Worm (Caenorhabditis elegans) whole organism, L1 larva: ENCODE results near the gene zhit-1.

Source experiments
- C04F5.9 ChIP-seq: sonication (generic microtip); optimal IDR thresholded peaks from 2 replicates; lab custom pipeline; 2016; ENCODE audit warnings: missing genetic modification characterization, missing compliant biosample characterization
- C16A3.4 ChIP-seq: fragments of 150-350 bp; optimal IDR thresholded peaks from 2 replicates; lab custom pipeline; 2014; ENCODE audit warnings: missing biosample characterization, missing genetic modification characterization
- F16B12.6 ChIP-seq: fragments of 150-350 bp; optimal IDR thresholded peaks from 2 replicates; lab custom pipeline; 2014; ENCODE audit warnings: missing biosample characterization, missing genetic modification characterization
- aly-2 ChIP-seq: fragments of 150-350 bp; optimal IDR thresholded peaks from 2 replicates; lab custom pipeline; 2014; ENCODE audit warnings: missing biosample characterization, missing genetic modification characterization
- ama-1 ChIP-seq: fragments of 150-350 bp; optimal IDR thresholded peaks from 2 replicates; lab custom pipeline; 2014
- blmp-1 ChIP-seq: fragments of 150-350 bp; optimal IDR thresholded peaks from 2 replicates; lab custom pipeline; 2014; ENCODE audit warnings: missing biosample characterization, missing genetic modification characterization
- ceh-63 ChIP-seq: fragments of 200-800 bp; sonication (Bioruptor generic); optimal IDR thresholded peaks from 2 replicates; lab custom pipeline; 2018; ENCODE audit warnings: mild to moderate bottlenecking, missing genetic modification characterization, missing compliant biosample characterization
- ceh-8 ChIP-seq: fragments of 200-800 bp; sonication (Bioruptor generic); optimal IDR thresholded peaks from 2 replicates; lab custom pipeline; 2018; ENCODE audit warnings: mild to moderate bottlenecking, missing genetic modification characterization, moderate library complexity, missing compliant biosample characterization
- ceh-82 ChIP-seq, 3 experiments: fragments of 150-350 bp in 1 of 3; sonication (generic microtip) in 2 of 3; optimal IDR thresholded peaks; 2 replicates each; lab custom pipeline; 2014 to 2017; ENCODE audit warnings: missing biosample characterization in 3 of 3, missing genetic modification characterization in 3 of 3
- ces-1 ChIP-seq: fragments of 150-350 bp; optimal IDR thresholded peaks from 2 replicates; lab custom pipeline; 2014; ENCODE audit warnings: missing biosample characterization, missing genetic modification reagents, missing genetic modification characterization
- dpl-1 ChIP-seq, 3 experiments: fragments of 150-350 bp in 2 of 3; sonication (generic microtip) in 1 of 3; optimal IDR thresholded peaks; 2 replicates each; lab custom pipeline; 2014 to 2017; ENCODE audit warnings: missing biosample characterization in 3 of 3, missing genetic modification characterization in 3 of 3, missing genetic modification reagents in 3 of 3
- dsc-1 ChIP-seq: sonication (generic microtip); optimal IDR thresholded peaks from 2 replicates; lab custom pipeline; 2016; ENCODE audit warnings: mild to moderate bottlenecking, missing genetic modification characterization, missing compliant biosample characterization
- efl-1 ChIP-seq, 4 experiments: fragments of 150-350 bp; optimal IDR thresholded peaks in 3 of 4; peaks in 1 of 4; 1 replicate in 1 of 4; 2 replicates in 3 of 4; lab custom pipeline; 2014; ENCODE audit warnings: missing biosample characterization in 2 of 4, missing genetic modification characterization in 2 of 4, missing genetic modification reagents in 2 of 4
- egl-27 ChIP-seq, 2 experiments: fragments of 150-350 bp in 1 of 2; sonication (generic microtip); optimal IDR thresholded peaks; 3 replicates each; lab custom pipeline; 2017 to 2018; ENCODE audit warnings: missing biosample characterization in 2 of 2, missing genetic modification characterization in 2 of 2, missing genetic modification reagents in 2 of 2
- elt-2 ChIP-seq: sonication (generic microtip); optimal IDR thresholded peaks from 2 replicates; lab custom pipeline; 2016; ENCODE audit warnings: missing genetic modification characterization, mild to moderate bottlenecking, inconsistent platforms, missing compliant biosample characterization, missing genetic modification reagents
- ets-5 ChIP-seq: fragments of 200-800 bp; sonication (Bioruptor generic); IDR thresholded peaks from 2 replicates; pipeline ENCODE4 v1.3.6; 2022; ENCODE audit warnings: missing genetic modification characterization, missing compliant biosample characterization
- fkh-10 ChIP-seq: sonication (generic microtip); optimal IDR thresholded peaks from 2 replicates; lab custom pipeline; 2017; ENCODE audit warnings: missing biosample characterization, missing genetic modification reagents, missing genetic modification characterization
- hlh-17 ChIP-seq: fragments of 200-800 bp; sonication (Bioruptor generic); optimal IDR thresholded peaks from 2 replicates; lab custom pipeline; 2018; ENCODE audit warnings: missing genetic modification characterization, mild to moderate bottlenecking, missing compliant biosample characterization, moderate library complexity, borderline replicate concordance
- hpl-2 ChIP-seq: fragments of 150-350 bp; optimal IDR thresholded peaks from 2 replicates; lab custom pipeline; 2014; ENCODE audit warnings: missing biosample characterization, missing genetic modification reagents, missing genetic modification characterization
- isw-1 ChIP-seq: fragments of 200-800 bp; sonication (Bioruptor generic); IDR thresholded peaks from 2 replicates; pipeline ENCODE4 v1.3.6; 2022; ENCODE audit warnings: missing genetic modification characterization, missing compliant biosample characterization
- lin-15B ChIP-seq: fragments of 150-350 bp; sonication (generic microtip); optimal IDR thresholded peaks from 3 replicates; lab custom pipeline; 2014; ENCODE audit warnings: missing biosample characterization, missing genetic modification characterization
- lin-39 ChIP-seq: fragments of 150-350 bp; optimal IDR thresholded peaks from 2 replicates; lab custom pipeline; 2014; ENCODE audit warnings: missing biosample characterization, missing genetic modification reagents, missing genetic modification characterization
- lir-3 ChIP-seq: sonication (generic microtip); optimal IDR thresholded peaks from 2 replicates; lab custom pipeline; 2016; ENCODE audit warnings: mild to moderate bottlenecking, missing genetic modification characterization, moderate library complexity, missing compliant biosample characterization; ENCODE audit not compliant: poor library complexity
- mef-2 ChIP-seq: fragments of 150-350 bp; optimal IDR thresholded peaks from 2 replicates; lab custom pipeline; 2014; ENCODE audit warnings: missing biosample characterization, missing genetic modification characterization
- nhr-11 ChIP-seq: fragments of 150-350 bp; optimal IDR thresholded peaks from 2 replicates; lab custom pipeline; 2014; ENCODE audit warnings: missing biosample characterization, missing genetic modification characterization
- nhr-12 ChIP-seq: sonication (generic microtip); optimal IDR thresholded peaks from 2 replicates; lab custom pipeline; 2017; ENCODE audit warnings: missing biosample characterization, missing genetic modification characterization
- nhr-237 ChIP-seq: fragments of 150-350 bp; optimal IDR thresholded peaks from 2 replicates; lab custom pipeline; 2014; ENCODE audit warnings: missing biosample characterization, missing genetic modification characterization
- nhr-28 ChIP-seq: fragments of 150-350 bp; optimal IDR thresholded peaks from 2 replicates; lab custom pipeline; 2014; ENCODE audit warnings: missing biosample characterization, missing genetic modification characterization
- nhr-71 ChIP-seq: sonication (generic microtip); optimal IDR thresholded peaks from 2 replicates; lab custom pipeline; 2016; ENCODE audit warnings: mild to moderate bottlenecking, missing genetic modification characterization, moderate library complexity, missing compliant biosample characterization
- nhr-85 ChIP-seq: sonication (generic microtip); peaks from one replicate; lab custom pipeline; 2016; ENCODE audit warnings: missing genetic modification characterization, inconsistent platforms, missing compliant biosample characterization
- pag-3 ChIP-seq: sonication (generic microtip); optimal IDR thresholded peaks from 2 replicates; lab custom pipeline; 2017; ENCODE audit warnings: missing genetic modification characterization, mild to moderate bottlenecking, missing compliant biosample characterization, antibody characterized with exemption, borderline replicate concordance; ENCODE audit not compliant: insufficient read depth
- pax-3 ChIP-seq: fragments of 200-800 bp; sonication (Bioruptor generic); optimal IDR thresholded peaks from 2 replicates; lab custom pipeline; 2018; ENCODE audit warnings: mild to moderate bottlenecking, missing genetic modification characterization, moderate library complexity, missing compliant biosample characterization
- rnt-1 ChIP-seq: sonication (generic microtip); optimal IDR thresholded peaks from 2 replicates; lab custom pipeline; 2016; ENCODE audit warnings: mild to moderate bottlenecking, missing genetic modification characterization, moderate library complexity, missing compliant biosample characterization
- snpc-4 ChIP-seq: fragments of 150-350 bp; optimal IDR thresholded peaks from 2 replicates; lab custom pipeline; 2014; ENCODE audit warnings: missing biosample characterization, missing genetic modification characterization
- sptf-1 ChIP-seq: fragments of 150-350 bp; optimal IDR thresholded peaks from 2 replicates; lab custom pipeline; 2014; ENCODE audit warnings: missing biosample characterization, missing genetic modification characterization
- sup-37 ChIP-seq: fragments of 200-800 bp; sonication (Bioruptor generic); optimal IDR thresholded peaks from 2 replicates; lab custom pipeline; 2018; ENCODE audit warnings: mild to moderate bottlenecking, missing genetic modification characterization, missing compliant biosample characterization
- tlp-1 ChIP-seq: fragments of 150-350 bp; optimal IDR thresholded peaks from 2 replicates; lab custom pipeline; 2014; ENCODE audit warnings: missing biosample characterization, missing genetic modification characterization
- unc-130 ChIP-seq: fragments of 150-350 bp; optimal IDR thresholded peaks from 2 replicates; lab custom pipeline; 2017; ENCODE audit warnings: missing biosample characterization, missing genetic modification characterization, inconsistent platforms
- unc-86 ChIP-seq: sonication (generic microtip); optimal IDR thresholded peaks from 2 replicates; lab custom pipeline; 2016; ENCODE audit warnings: missing genetic modification characterization, missing compliant biosample characterization
- xbp-1 ChIP-seq: sonication (generic microtip); optimal IDR thresholded peaks from 2 replicates; lab custom pipeline; 2016; ENCODE audit warnings: missing genetic modification characterization, missing compliant biosample characterization
- zag-1 ChIP-seq: fragments of 150-350 bp; optimal IDR thresholded peaks from 2 replicates; lab custom pipeline; 2014; ENCODE audit warnings: missing biosample characterization, missing genetic modification characterization
- ztf-4 ChIP-seq: fragments of 150-350 bp; optimal IDR thresholded peaks from 2 replicates; lab custom pipeline; 2014; ENCODE audit warnings: missing biosample characterization, missing genetic modification characterization

Gene zhit-1

DNA sequence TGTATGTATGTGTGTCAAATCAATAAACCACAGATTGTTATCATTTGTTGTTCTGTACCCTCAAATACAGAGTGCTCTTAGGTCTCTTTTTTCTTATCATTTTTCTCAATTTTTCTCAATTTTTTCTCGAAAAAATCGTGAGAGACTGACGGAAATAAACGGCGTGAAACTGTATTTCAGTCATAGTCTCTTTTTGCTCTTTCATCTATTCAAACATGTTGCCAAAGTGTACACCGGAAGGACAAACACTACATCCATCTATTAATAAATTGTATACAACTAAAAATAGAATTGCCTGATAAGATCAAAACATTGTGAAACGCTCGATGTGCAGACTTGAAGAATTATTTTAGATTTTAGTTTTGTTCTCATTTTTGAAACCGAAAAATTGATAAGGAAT is 38.1 kb upstream of the zhit-1 start:
- no peak for TF ChIP-seq ceh-82 (tag; optimal IDR thresholded peaks at IDR 0.05; lab: Kevin White, UChicago)
- TF ChIP-seq isw-1 (GFP tag; lab: Robert Waterston, UW), result no peak
- no peak for TF ChIP-seq ceh-63 (GFP tag; lab: Kevin White, UChicago)
- peak; percentile 57 for TF ChIP-seq elt-2 (tag; lab: Kevin White, UChicago)
- TF ChIP-seq tlp-1, result no peak
- TF ChIP-seq nhr-85 (tag; lab: Kevin White, UChicago), result no peak
- no peak for TF ChIP-seq ztf-4 (tag; lab: Kevin White, UChicago)
- TF ChIP-seq lir-3, result no peak
- no peak for TF ChIP-seq egl-27 (tag; optimal IDR thresholded peaks at IDR 0.05; lab: Kevin White, UChicago)
- TF ChIP-seq F16B12.6, result no peak
- TF ChIP-seq rnt-1, result no peak
- no peak for TF ChIP-seq xbp-1 (tag; lab: Kevin White, UChicago)
- no peak for TF ChIP-seq efl-1 (optimal IDR thresholded peaks at IDR 0.05; lab: Kevin White, UChicago)
- peak in 1 of 2 experiments; percentile 80 for TF ChIP-seq efl-1 (GFP tag; optimal IDR thresholded peaks at IDR 0.05 in 1 of 2; lab: Kevin White, UChicago)
- TF ChIP-seq, all 84 proteins: peak for 2

DNA sequence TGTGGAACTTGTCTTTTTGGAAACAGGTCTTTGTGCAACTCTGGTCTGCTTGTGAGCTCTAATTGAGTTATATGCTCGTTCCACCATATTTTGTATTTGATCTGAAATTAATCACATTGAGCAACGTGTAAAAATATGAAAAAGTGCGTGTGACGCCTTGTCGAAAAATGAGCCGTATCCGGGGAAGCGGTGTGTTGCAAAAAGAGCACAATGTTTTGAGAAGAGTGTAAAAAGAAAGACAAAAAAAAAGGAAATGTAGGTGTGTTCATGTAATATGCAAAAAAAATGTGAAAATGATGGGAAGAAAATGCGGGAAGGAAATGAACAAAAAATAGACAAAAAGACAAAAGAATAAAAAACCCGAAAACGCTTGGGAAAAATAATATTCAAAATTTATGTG is 34.4 kb upstream of the zhit-1 start, which contains the start of gene acy-4:
acy-4 (minus strand) TSS at position 101 of the 400 bp plus-strand sequence.
- TF ChIP-seq ets-5 (GFP tag; lab: Robert Waterston, UW) (no peak), sptf-1 (tag; lab: Kevin White, UChicago) (no peak), pag-3 (tag; lab: Kevin White, UChicago) (no peak), F16B12.6 (no peak), sup-37 (GFP tag; lab: Kevin White, UChicago) (no peak), fkh-10 (no peak), snpc-4 (tag; lab: Kevin White, UChicago) (no peak)

DNA sequence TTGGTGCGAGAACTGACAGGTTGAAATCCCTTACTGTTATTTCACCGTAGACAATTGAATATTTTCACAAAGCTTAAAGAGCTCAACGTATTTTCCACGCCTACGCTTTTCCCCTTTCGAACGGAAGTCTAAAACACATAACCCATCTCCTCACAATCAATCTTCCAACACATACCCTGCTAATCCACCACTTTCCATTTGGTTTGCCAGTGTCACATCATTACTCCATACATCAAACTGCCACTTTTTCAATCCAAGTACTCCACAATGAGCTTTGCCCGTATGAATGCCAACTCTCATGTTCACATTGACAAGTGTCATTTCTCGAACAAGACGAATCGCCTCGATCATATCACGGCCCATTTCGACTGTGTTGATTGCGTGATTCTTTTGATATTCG is 31.7 kb upstream of the zhit-1 start:
- no peak for TF ChIP-seq ztf-4 (tag; lab: Kevin White, UChicago)
- no peak for TF ChIP-seq nhr-12
- no peak for TF ChIP-seq hlh-17 (GFP tag; lab: Kevin White, UChicago)
- no peak for TF ChIP-seq hpl-2 (GFP tag; lab: Kevin White, UChicago)
- no peak for TF ChIP-seq nhr-71 (tag; lab: Kevin White, UChicago)
- TF ChIP-seq lin-15B, result no peak

DNA sequence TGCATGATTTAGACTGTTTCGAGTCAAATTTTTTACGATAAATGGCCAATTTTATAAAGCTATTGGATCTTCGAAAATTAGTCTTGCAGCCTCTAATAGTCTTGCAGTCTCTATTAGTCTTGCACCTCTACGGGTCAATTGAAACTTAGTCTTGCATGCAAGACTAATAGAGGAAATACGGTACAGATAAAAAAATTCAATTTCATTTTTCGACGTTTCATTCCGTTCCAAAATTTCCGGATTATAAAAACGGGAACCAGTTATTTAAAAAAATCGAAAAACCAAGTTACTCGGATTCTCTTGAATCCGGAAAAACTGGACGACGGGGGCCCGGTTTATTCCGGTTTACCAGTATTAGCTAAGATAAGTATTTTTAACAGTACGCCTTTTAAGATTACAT is 25.0 kb upstream of the zhit-1 start, which contains the start of gene M03E7.1:
M03E7.1 (plus strand) TSS at position 301 of the 400 bp plus-strand sequence.
- TF ChIP-seq dsc-1 (tag; lab: Kevin White, UChicago) (no peak), blmp-1 (tag; lab: Kevin White, UChicago) (no peak), C04F5.9 (tag; lab: Kevin White, UChicago) (no peak), dpl-1 (GFP tag; optimal IDR thresholded peaks at IDR 0.05; lab: Kevin White, UChicago) (no peak), aly-2 (no peak), ces-1 (GFP tag; lab: Kevin White, UChicago) (no peak), lin-39 (no peak), lin-15B (no peak), mef-2 (tag; lab: Kevin White, UChicago) (no peak)

DNA sequence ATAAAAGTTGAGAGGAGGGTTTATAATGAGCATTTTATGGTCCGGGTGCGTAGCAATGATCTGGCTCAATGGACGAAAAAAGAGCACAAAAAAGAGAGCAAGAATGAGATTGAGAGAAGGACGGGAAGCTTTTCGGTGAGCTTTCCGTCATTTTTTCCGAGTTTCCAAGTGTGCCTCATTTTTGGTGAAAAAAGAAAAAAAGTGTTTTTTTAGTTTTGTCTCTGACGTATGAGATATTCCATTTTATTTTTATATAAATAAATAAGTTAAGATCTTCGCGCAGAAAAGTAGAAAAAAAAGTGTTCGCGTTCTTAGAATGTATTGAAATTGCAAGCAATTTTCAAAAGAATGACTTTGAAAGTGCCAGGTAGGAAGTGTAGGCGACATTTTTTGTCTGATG is 23.7 kb upstream of the zhit-1 start, which contains the start of gene memb-2:
memb-2 (minus strand) TSS at position 101 of the 400 bp plus-strand sequence.
- no peak for TF ChIP-seq nhr-85 (tag; lab: Kevin White, UChicago)
- no peak for TF ChIP-seq C16A3.4 (tag; lab: Kevin White, UChicago)
- no peak for TF ChIP-seq nhr-28
- TF ChIP-seq unc-130, result no peak
- no peak for TF ChIP-seq dsc-1 (tag; lab: Kevin White, UChicago)
- no peak for TF ChIP-seq elt-2 (tag; lab: Kevin White, UChicago)
- TF ChIP-seq ama-1 (lab: Kevin White, UChicago), result no peak
- no peak for TF ChIP-seq unc-86
- no peak for TF ChIP-seq pax-3 (tag; lab: Kevin White, UChicago)
- no peak for TF ChIP-seq fkh-10
- no peak for TF ChIP-seq zag-1 (tag; lab: Kevin White, UChicago)
- TF ChIP-seq nhr-11, result no peak
- TF ChIP-seq lir-3, result no peak
- TF ChIP-seq nhr-237 (tag; lab: Kevin White, UChicago), result no peak
- no peak for TF ChIP-seq ceh-8 (GFP tag; lab: Kevin White, UChicago)
